Worm (Caenorhabditis elegans): ENCODE data around the gene Y46G5A.39.
A peak's percentile ranks its signal among the peaks of the same experiment; 100 is the strongest.

The Y46G5A.39 gene

DNA sequence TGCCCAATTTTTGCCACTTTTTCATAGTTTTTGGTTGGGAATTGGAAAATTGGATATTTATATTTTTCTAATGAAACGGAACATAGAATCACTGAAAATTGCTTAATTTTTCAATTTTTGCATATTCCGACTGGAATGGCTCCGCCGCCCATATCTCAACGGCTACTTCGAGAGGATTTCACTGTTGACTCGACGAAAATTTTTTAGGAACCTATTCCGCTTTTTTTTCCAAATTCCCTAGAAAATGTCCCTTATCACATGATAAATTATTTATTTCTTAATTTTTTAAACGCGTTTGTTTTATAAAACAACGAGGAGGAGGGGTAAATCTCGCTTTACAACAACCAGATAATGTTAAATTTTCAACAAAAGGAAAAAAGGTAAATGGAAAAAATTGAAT, 26.9 kb downstream of the Y46G5A.39 start:
- TF ChIP-seq F10E7.11 (tag; optimal IDR thresholded peaks at IDR 0.05) = no peak
- TF ChIP-seq F37B4.10 (GFP tag; IDR thresholded peaks at IDR 0.05) = no peak
- peak; percentile 82 for TF ChIP-seq Y95B8A.8 (GFP tag; IDR thresholded peaks at IDR 0.05)
- 0 out of 2 replicates have a peak, but pooled peaks have one; percentile 57 for TF ChIP-seq attf-6 (GFP tag; IDR thresholded peaks at IDR 0.05)
- no peak for TF ChIP-seq lin-40 (tag; optimal IDR thresholded peaks at IDR 0.05)
- 0 out of 2 replicates have a peak, but pooled peaks have one; percentile 46 for TF ChIP-seq egl-44 (GFP tag; IDR thresholded peaks at IDR 0.05)
- no peak for TF ChIP-seq madf-8 (GFP tag; conservative IDR thresholded peaks at IDR 0.05)
- no peak for TF ChIP-seq B0261.1 (tag; optimal IDR thresholded peaks at IDR 0.05)
- no peak for TF ChIP-seq unc-62 (GFP tag; optimal IDR thresholded peaks at IDR 0.05)
- no peak for TF ChIP-seq C06A6.2 (GFP tag; conservative IDR thresholded peaks at IDR 0.05)
- TF ChIP-seq repo-1 (tag; optimal IDR thresholded peaks at IDR 0.05) = no peak
- TF ChIP-seq lin-54 (GFP tag; optimal IDR thresholded peaks at IDR 0.05) = peak; percentile 51
- TF ChIP-seq Y56A3A.18 (GFP tag; IDR thresholded peaks at IDR 0.05) = peak; percentile 44; the same call in 1 of the 2 replicates
- TF ChIP-seq gei-17 (GFP tag; optimal IDR thresholded peaks at IDR 0.05) = no peak
- TF ChIP-seq F22D6.2 (tag; optimal IDR thresholded peaks at IDR 0.05) = no peak
- TF ChIP-seq athp-1 (tag; optimal IDR thresholded peaks at IDR 0.05) = peak; percentile 55
- TF ChIP-seq F57A8.1 (GFP tag; optimal IDR thresholded peaks at IDR 0.05) = no peak
- 0 out of 2 replicates have a peak, but pooled peaks have one; percentile 62 for TF ChIP-seq bed-1 (GFP tag; IDR thresholded peaks at IDR 0.05)
- no peak for TF ChIP-seq snpc-1.3 (tag; optimal IDR thresholded peaks at IDR 0.05; ENCODE audit: insufficient read depth)
- no peak for TF ChIP-seq aptf-3 (GFP tag; IDR thresholded peaks at IDR 0.05)
- no peak for TF ChIP-seq nfya-1 (tag; optimal IDR thresholded peaks at IDR 0.05; ENCODE audit: borderline replicate concordance, insufficient read depth)
- no peak for TF ChIP-seq aptf-2 (GFP tag; conservative IDR thresholded peaks at IDR 0.05)
- no peak for TF ChIP-seq tbx-9 (tag; optimal IDR thresholded peaks at IDR 0.05; ENCODE audit: borderline replicate concordance)
- TF ChIP-seq somi-1 (GFP tag; optimal IDR thresholded peaks at IDR 0.05) = no peak
- TF ChIP-seq ceh-100 (GFP tag; IDR thresholded peaks at IDR 0.05) = 0 out of 2 replicates have a peak, but pooled peaks have one; percentile 21
- peak; percentile 13 for TF ChIP-seq snpc-3.4 (tag; optimal IDR thresholded peaks at IDR 0.05)
- no peak for TF ChIP-seq nhr-80 (tag; optimal IDR thresholded peaks at IDR 0.05)
- TF ChIP-seq cebp-1 (GFP tag; IDR thresholded peaks at IDR 0.05) = no peak
- peak; percentile 45 for TF ChIP-seq cebp-1 (tag; optimal IDR thresholded peaks at IDR 0.05)
- no peak for TF ChIP-seq zim-3 (tag; optimal IDR thresholded peaks at IDR 0.05)
- TF ChIP-seq ztf-26 (tag; optimal IDR thresholded peaks at IDR 0.05) = no peak
- peak; percentile 55; the same call in 1 of the 2 replicates for TF ChIP-seq lin-26 (GFP tag; IDR thresholded peaks at IDR 0.05)
- TF ChIP-seq atf-7 (tag; optimal IDR thresholded peaks at IDR 0.05) = peak; percentile 64
- TF ChIP-seq bed-2 (GFP tag; IDR thresholded peaks at IDR 0.05) = no peak
- TF ChIP-seq tbp1 (GFP tag; optimal IDR thresholded peaks at IDR 0.05) = peak; percentile 23
- peak; percentile 85; the same call in 1 of the 2 replicates for TF ChIP-seq Y53G8AR.9 (GFP tag; conservative IDR thresholded peaks at IDR 0.05)
- peak; percentile 29 for TF ChIP-seq lsl-1 (GFP tag; optimal IDR thresholded peaks at IDR 0.05)
- TF ChIP-seq ztf-28 (GFP tag; IDR thresholded peaks at IDR 0.05) = no peak
- TF ChIP-seq fkh-3 (tag; optimal IDR thresholded peaks at IDR 0.05) = no peak
- peak; percentile 59 for TF ChIP-seq hrde-1 (tag; optimal IDR thresholded peaks at IDR 0.05; ENCODE audit: borderline replicate concordance)
- peak; percentile 17 for TF ChIP-seq ceh-79 (tag; optimal IDR thresholded peaks at IDR 0.05)
- no peak for TF ChIP-seq ztf-25 (GFP tag; IDR thresholded peaks at IDR 0.05)
- TF ChIP-seq nhr-120 (GFP tag; IDR thresholded peaks at IDR 0.05) = no peak
- no peak for TF ChIP-seq ztf-18 (tag; optimal IDR thresholded peaks at IDR 0.05)
- peak; percentile 63 for TF ChIP-seq unc-130 (GFP tag; optimal IDR thresholded peaks at IDR 0.05)
- TF ChIP-seq ZK185.1 (tag; optimal IDR thresholded peaks at IDR 0.05; ENCODE audit: poor library complexity, severe bottlenecking) = no peak
- TF ChIP-seq F23B12.7 (tag; optimal IDR thresholded peaks at IDR 0.05; ENCODE audit: insufficient read depth) = no peak
- no peak for TF ChIP-seq chd-7 (tag; optimal IDR thresholded peaks at IDR 0.05)

All from whole organism, young adult.